Worm (Caenorhabditis elegans) whole organism, mixed stage, embryonic: ENCODE results near the gene far-7.

Source experiments
- M03D4.4 ChIP-seq: sonication (generic microtip); optimal IDR thresholded peaks from 2 replicates; lab custom pipeline; 2017; ENCODE audit warnings: mild to moderate bottlenecking, missing genetic modification characterization, missing compliant biosample characterization
- blmp-1 ChIP-seq: fragments of 150-350 bp; optimal IDR thresholded peaks from 2 replicates; lab custom pipeline; 2014; ENCODE audit warnings: missing biosample characterization, missing genetic modification characterization
- ceh-39 ChIP-seq: fragments of 150-350 bp; optimal IDR thresholded peaks from 2 replicates; lab custom pipeline; 2014; ENCODE audit warnings: missing biosample characterization, missing genetic modification characterization
- ceh-43 ChIP-seq: fragments of 200-800 bp; sonication (Bioruptor generic); optimal IDR thresholded peaks from 2 replicates; lab custom pipeline; 2018; ENCODE audit warnings: mild to moderate bottlenecking, missing genetic modification characterization, moderate library complexity, missing compliant biosample characterization
- ceh-83 ChIP-seq: fragments of 200-800 bp; sonication (Bioruptor generic); optimal IDR thresholded peaks from 2 replicates; lab custom pipeline; 2018; ENCODE audit warnings: mild to moderate bottlenecking, missing genetic modification characterization, missing compliant biosample characterization
- cnd-1 ChIP-seq: fragments of 200-800 bp; sonication (Bioruptor generic); optimal IDR thresholded peaks from 2 replicates; lab custom pipeline; 2018; ENCODE audit warnings: mild to moderate bottlenecking, missing genetic modification characterization, missing compliant biosample characterization
- drap-1 ChIP-seq: fragments of 200-800 bp; sonication (Bioruptor generic); optimal IDR thresholded peaks from 3 replicates; lab custom pipeline; 2018; ENCODE audit warnings: mild to moderate bottlenecking, missing genetic modification characterization, missing compliant biosample characterization
- elt-1 ChIP-seq: sonication (generic microtip); optimal IDR thresholded peaks from 2 replicates; lab custom pipeline; 2017; ENCODE audit warnings: missing genetic modification characterization, mild to moderate bottlenecking, missing compliant biosample characterization, antibody characterized with exemption, moderate library complexity, borderline replicate concordance; ENCODE audit not compliant: insufficient read depth
- elt-3 ChIP-seq: fragments of 150-350 bp; optimal IDR thresholded peaks from 2 replicates; lab custom pipeline; 2014; ENCODE audit warnings: missing biosample characterization, missing genetic modification characterization
- flh-1 ChIP-seq: fragments of 200-800 bp; sonication (Bioruptor generic); optimal IDR thresholded peaks from 2 replicates; lab custom pipeline; 2018; ENCODE audit warnings: mild to moderate bottlenecking, missing genetic modification characterization, moderate library complexity, missing compliant biosample characterization
- hlh-1 ChIP-seq: fragments of 150-350 bp; optimal IDR thresholded peaks from 2 replicates; lab custom pipeline; 2014; ENCODE audit warnings: missing biosample characterization, missing genetic modification reagents, missing genetic modification characterization
- lin-13 ChIP-seq: fragments of 150-350 bp; optimal IDR thresholded peaks from 2 replicates; lab custom pipeline; 2014; ENCODE audit warnings: missing biosample characterization, missing genetic modification characterization
- lin-32 ChIP-seq: fragments of 200-800 bp; sonication (Bioruptor generic); optimal IDR thresholded peaks from 2 replicates; lab custom pipeline; 2018; ENCODE audit warnings: mild to moderate bottlenecking, missing genetic modification characterization, missing compliant biosample characterization
- lsy-2 ChIP-seq: fragments of 150-350 bp; optimal IDR thresholded peaks from 2 replicates; lab custom pipeline; 2014; ENCODE audit warnings: missing biosample characterization, missing genetic modification characterization
- mab-5 ChIP-seq: fragments of 150-350 bp; optimal IDR thresholded peaks from 2 replicates; lab custom pipeline; 2014; ENCODE audit warnings: missing biosample characterization, missing genetic modification characterization
- mep-1 ChIP-seq: fragments of 150-350 bp; optimal IDR thresholded peaks from 2 replicates; lab custom pipeline; 2017; ENCODE audit warnings: missing biosample characterization, missing genetic modification reagents, missing genetic modification characterization, inconsistent platforms
- mls-2 ChIP-seq: sonication (generic microtip); optimal IDR thresholded peaks from 2 replicates; lab custom pipeline; 2016; ENCODE audit warnings: mild to moderate bottlenecking, missing genetic modification characterization, moderate library complexity, missing compliant biosample characterization
- nhr-2 ChIP-seq: fragments of 150-350 bp; optimal IDR thresholded peaks from 2 replicates; lab custom pipeline; 2014; ENCODE audit warnings: missing biosample characterization, missing genetic modification characterization
- nhr-76 ChIP-seq: sonication (generic microtip); optimal IDR thresholded peaks from 2 replicates; lab custom pipeline; 2017; ENCODE audit warnings: missing biosample characterization, missing genetic modification characterization
- pha-4 ChIP-seq: fragments of 150-350 bp; optimal IDR thresholded peaks from 2 replicates; lab custom pipeline; 2018; ENCODE audit warnings: missing biosample characterization, missing genetic modification reagents, missing genetic modification characterization
- sem-2 ChIP-seq: fragments of 200-800 bp; sonication (Bioruptor generic); optimal IDR thresholded peaks from 2 replicates; lab custom pipeline; 2018; ENCODE audit warnings: mild to moderate bottlenecking, missing genetic modification characterization, missing compliant biosample characterization
- snpc-4 ChIP-seq: fragments of 150-350 bp; optimal IDR thresholded peaks from 2 replicates; lab custom pipeline; 2014; ENCODE audit warnings: missing biosample characterization, missing genetic modification characterization
- sptf-1 ChIP-seq: sonication (generic microtip); optimal IDR thresholded peaks from 2 replicates; lab custom pipeline; 2017; ENCODE audit warnings: mild to moderate bottlenecking, missing genetic modification characterization, moderate library complexity, missing compliant biosample characterization
- tbx-8 ChIP-seq: fragments of 200-800 bp; sonication (Bioruptor generic); optimal IDR thresholded peaks from 2 replicates; lab custom pipeline; 2018; ENCODE audit warnings: mild to moderate bottlenecking, missing genetic modification characterization, moderate library complexity, missing compliant biosample characterization
- unc-120 ChIP-seq: sonication (generic microtip); optimal IDR thresholded peaks from 2 replicates; lab custom pipeline; 2017; ENCODE audit warnings: missing genetic modification characterization, missing compliant biosample characterization; ENCODE audit not compliant: poor library complexity, severe bottlenecking
- unc-39 ChIP-seq: fragments of 150-350 bp; optimal IDR thresholded peaks from 2 replicates; lab custom pipeline; 2014; ENCODE audit warnings: missing biosample characterization, missing genetic modification characterization
- unc-62 ChIP-seq: fragments of 150-350 bp; optimal IDR thresholded peaks from 2 replicates; lab custom pipeline; 2014; ENCODE audit warnings: missing biosample characterization, missing genetic modification reagents, missing genetic modification characterization
- zip-8 ChIP-seq: fragments of 150-350 bp; optimal IDR thresholded peaks from 2 replicates; lab custom pipeline; 2014; ENCODE audit warnings: missing biosample characterization, missing genetic modification characterization
- ztf-11 ChIP-seq: fragments of 150-350 bp; optimal IDR thresholded peaks from 2 replicates; lab custom pipeline; 2014; ENCODE audit warnings: missing biosample characterization, missing genetic modification characterization

far-7 gene

ce11 chrII:286551-286724 lies 33.2 kb upstream of the far-7 start, which contains the start of gene misc-1:
Gene misc-1, plus strand, starts transcription at chrII:286625.
- TF ChIP-seq snpc-4 (tag; lab: Kevin White, UChicago) (no peak), drap-1 (GFP tag; lab: Kevin White, UChicago) (no peak), M03D4.4 (no peak), pha-4 (no peak), unc-62 (no peak), nhr-76 (tag; lab: Kevin White, UChicago) (no peak), nhr-2 (no peak), ztf-11 (tag; lab: Kevin White, UChicago) (no peak), tbx-8 (GFP tag; lab: Kevin White, UChicago) (no peak), sem-2 (GFP tag; lab: Kevin White, UChicago) (no peak), flh-1 (GFP tag; lab: Kevin White, UChicago) (no peak), hlh-1 (tag; lab: Kevin White, UChicago) (no peak), lin-32 (GFP tag; lab: Kevin White, UChicago) (no peak), ceh-83 (GFP tag; lab: Kevin White, UChicago) (no peak), elt-3 (no peak), cnd-1 (tag; lab: Kevin White, UChicago) (no peak), zip-8 (tag; lab: Kevin White, UChicago) (no peak), mab-5 (tag; lab: Kevin White, UChicago) (no peak), sptf-1 (tag; lab: Kevin White, UChicago) (no peak), lsy-2 (tag; lab: Kevin White, UChicago) (no peak)
- TF ChIP-seq, all 35 proteins: peak for 0

ce11 chrII:288705-289205 lies 30.8 kb upstream of the far-7 start, which contains the start of gene mrpl-41:
Gene mrpl-41, plus strand, starts transcription at chrII:288939.
- TF ChIP-seq mep-1 (no peak), ceh-39 (tag; lab: Kevin White, UChicago) (no peak), tbx-8 (GFP tag; lab: Kevin White, UChicago) (no peak), ceh-43 (no peak), cnd-1 (tag; lab: Kevin White, UChicago) (no peak), pha-4 (no peak), lsy-2 (tag; lab: Kevin White, UChicago) (no peak), elt-1 (tag; lab: Kevin White, UChicago) (no peak), mls-2 (tag; lab: Kevin White, UChicago) (no peak), sptf-1 (tag; lab: Kevin White, UChicago) (no peak), lin-32 (GFP tag; lab: Kevin White, UChicago) (no peak), zip-8 (tag; lab: Kevin White, UChicago) (no peak), ceh-83 (GFP tag; lab: Kevin White, UChicago) (no peak), drap-1 (GFP tag; lab: Kevin White, UChicago) (no peak), snpc-4 (tag; lab: Kevin White, UChicago) (no peak), flh-1 (GFP tag; lab: Kevin White, UChicago) (no peak)

- no peak for TF ChIP-seq pha-4
- no peak for TF ChIP-seq blmp-1 (tag; lab: Kevin White, UChicago)
- TF ChIP-seq tbx-8 (GFP tag; lab: Kevin White, UChicago), result no peak
- no peak for TF ChIP-seq lin-13
- TF ChIP-seq unc-120 (tag; lab: Kevin White, UChicago), result no peak
- no peak for TF ChIP-seq unc-39
- no peak for TF ChIP-seq ceh-43
- no peak for TF ChIP-seq drap-1 (GFP tag; lab: Kevin White, UChicago)
- TF ChIP-seq ztf-11 (tag; lab: Kevin White, UChicago), result no peak
- TF ChIP-seq unc-62, result no peak
- TF ChIP-seq elt-1 (tag; lab: Kevin White, UChicago), result no peak
- no peak for TF ChIP-seq hlh-1 (tag; lab: Kevin White, UChicago)
- TF ChIP-seq flh-1 (GFP tag; lab: Kevin White, UChicago), result no peak
- TF ChIP-seq, all 35 proteins: peak for 0
Observed at ce11 chrII:290282-290681, 29.3 kb upstream of the far-7 start, which contains the start of gene djr-1.1. Gene djr-1.1, plus strand, starts transcription at chrII:290582.

ce11 chrII:294606-295005 lies 25.0 kb upstream of the far-7 start, which contains the start of gene B0432.11:
Gene B0432.11, minus strand, starts transcription at chrII:294706.
- no peak for TF ChIP-seq cnd-1 (tag; lab: Kevin White, UChicago)
- TF ChIP-seq mab-5 (tag; lab: Kevin White, UChicago), result no peak
- TF ChIP-seq sptf-1 (tag; lab: Kevin White, UChicago), result no peak
- no peak for TF ChIP-seq lsy-2 (tag; lab: Kevin White, UChicago)
- TF ChIP-seq hlh-1 (tag; lab: Kevin White, UChicago), result no peak

- TF ChIP-seq unc-62, result no peak
- TF ChIP-seq hlh-1 (tag; lab: Kevin White, UChicago), result no peak
- TF ChIP-seq M03D4.4, result no peak
- no peak for TF ChIP-seq unc-39
- no peak for TF ChIP-seq zip-8 (tag; lab: Kevin White, UChicago)
- no peak for TF ChIP-seq elt-1 (tag; lab: Kevin White, UChicago)
- no peak for TF ChIP-seq lin-32 (GFP tag; lab: Kevin White, UChicago)
- no peak for TF ChIP-seq lin-13
- TF ChIP-seq elt-3, result no peak
- no peak for TF ChIP-seq mab-5 (tag; lab: Kevin White, UChicago)
- no peak for TF ChIP-seq sem-2 (GFP tag; lab: Kevin White, UChicago)
Observed at ce11 chrII:296911-297440, 22.6 kb upstream of the far-7 start, which contains the start of the genes clec-117 and B0432.1. Gene clec-117, minus strand, starts transcription at chrII:297011. Gene B0432.1, plus strand, starts transcription at chrII:297390.
